Worm (Caenorhabditis elegans) whole organism, early embryonic: ENCODE data around the gene acbp-5.

Experiments
- F13C5.2 ChIP-seq: sonication (generic microtip); optimal IDR thresholded peaks from 2 replicates; lab custom pipeline; 2017; ENCODE audit warnings: mild to moderate bottlenecking, missing genetic modification characterization, inconsistent platforms, missing compliant biosample characterization
- aly-1 ChIP-seq: sonication (generic microtip); optimal IDR thresholded peaks from 2 replicates; lab custom pipeline; 2016; ENCODE audit warnings: missing genetic modification characterization, missing compliant biosample characterization
- ama-1 ChIP-seq: fragments of 150-350 bp; optimal IDR thresholded peaks from 2 replicates; lab custom pipeline; 2014
- flt-1 ChIP-seq: fragments of 200-800 bp; sonication (Bioruptor generic); IDR thresholded peaks from 2 replicates; pipeline ENCODE4 v1.3.6; 2022; ENCODE audit warnings: missing genetic modification characterization, missing compliant biosample characterization
- hmbx-1 ChIP-seq: sonication (generic microtip); optimal IDR thresholded peaks from 2 replicates; lab custom pipeline; 2016; ENCODE audit warnings: mild to moderate bottlenecking, missing genetic modification characterization, missing compliant biosample characterization
- hnd-1 ChIP-seq: sonication (generic microtip); optimal IDR thresholded peaks from 2 replicates; lab custom pipeline; 2016; ENCODE audit warnings: missing genetic modification characterization, missing compliant biosample characterization
- pes-1 ChIP-seq: fragments of 200-800 bp; sonication (Bioruptor generic); IDR thresholded peaks from 2 replicates; pipeline ENCODE4 v1.3.6; 2022; ENCODE audit warnings: missing genetic modification reagents, missing genetic modification characterization, missing compliant biosample characterization
- scrt-1 ChIP-seq: fragments of 200-800 bp; sonication (Bioruptor generic); IDR thresholded peaks from 2 replicates; pipeline ENCODE4 v1.3.6; 2022; ENCODE audit warnings: missing genetic modification characterization, missing compliant biosample characterization
- tbx-11 ChIP-seq: fragments of 200-800 bp; sonication (Bioruptor generic); IDR thresholded peaks from 2 replicates; pipeline ENCODE4 v1.3.6; 2022; ENCODE audit warnings: missing genetic modification characterization, missing compliant biosample characterization
- tbx-37 ChIP-seq: fragments of 200-800 bp; sonication (Bioruptor generic); conservative IDR thresholded peaks from 2 replicates; pipeline ENCODE4 v1.3.6; 2022; ENCODE audit warnings: missing genetic modification reagents, missing genetic modification characterization, missing compliant biosample characterization

- TF ChIP-seq hnd-1 (tag; lab: Kevin White, UChicago) (no peak), ama-1 (lab: Kevin White, UChicago) (no peak), flt-1 (GFP tag; lab: Robert Waterston, UW) (no peak), pes-1 (no peak), scrt-1 (no peak), tbx-11 (GFP tag; lab: Robert Waterston, UW) (no peak), tbx-37 (GFP tag; lab: Robert Waterston, UW) (no peak), aly-1 (no peak), hmbx-1 (tag; lab: Kevin White, UChicago) (no peak), F13C5.2 (tag; lab: Kevin White, UChicago) (no peak)
Observed at ce11 chrIII:13669519-13669918, 28.0 kb upstream of the acbp-5 start.
